Worm (Caenorhabditis elegans): ENCODE results near the gene F25E5.9.

ce11 chrV:7436509-7436908, 1.2 kb downstream of the F25E5.9 start:
- TF ChIP-seq pha-4 (tag; optimal IDR thresholded peaks at IDR 0.05) (no peak), pqm-1 (tag; optimal IDR thresholded peaks at IDR 0.05) (no peak), ama-1 (optimal IDR thresholded peaks at IDR 0.05) (no peak), nhr-11 (tag; optimal IDR thresholded peaks at IDR 0.05) (no peak), nfya-1 (tag; optimal IDR thresholded peaks at IDR 0.05) (no peak), gmeb-2 (tag; optimal IDR thresholded peaks at IDR 0.05) (no peak), unc-42 (tag; optimal IDR thresholded peaks at IDR 0.05) (no peak)

Measured in whole organism, late embryonic.